Worm (Caenorhabditis elegans) whole organism, L1 larva: ENCODE results near the gene zgpa-1.

ENCODE experiments used
- C04F5.9 ChIP-seq: sonication (generic microtip); optimal IDR thresholded peaks from 2 replicates; lab custom pipeline; 2016; ENCODE audit warnings: missing genetic modification characterization, missing compliant biosample characterization
- C16A3.4 ChIP-seq: fragments of 150-350 bp; optimal IDR thresholded peaks from 2 replicates; lab custom pipeline; 2014; ENCODE audit warnings: missing biosample characterization, missing genetic modification characterization
- F16B12.6 ChIP-seq: fragments of 150-350 bp; optimal IDR thresholded peaks from 2 replicates; lab custom pipeline; 2014; ENCODE audit warnings: missing biosample characterization, missing genetic modification characterization
- Y116A8C.19 ChIP-seq: sonication (generic microtip); optimal IDR thresholded peaks from 2 replicates; lab custom pipeline; 2016; ENCODE audit warnings: missing compliant biosample characterization, missing genetic modification characterization, borderline replicate concordance
- aha-1 ChIP-seq: fragments of 150-350 bp; optimal IDR thresholded peaks from 2 replicates; lab custom pipeline; 2014; ENCODE audit warnings: missing biosample characterization, missing genetic modification characterization
- alr-1 ChIP-seq: fragments of 200-800 bp; sonication (Bioruptor generic); optimal IDR thresholded peaks from 2 replicates; lab custom pipeline; 2018; ENCODE audit warnings: borderline replicate concordance, mild to moderate bottlenecking, missing genetic modification characterization, missing compliant biosample characterization
- aly-2 ChIP-seq: fragments of 150-350 bp; optimal IDR thresholded peaks from 2 replicates; lab custom pipeline; 2014; ENCODE audit warnings: missing biosample characterization, missing genetic modification characterization
- ama-1 ChIP-seq: fragments of 150-350 bp; optimal IDR thresholded peaks from 2 replicates; lab custom pipeline; 2014
- blmp-1 ChIP-seq: fragments of 150-350 bp; optimal IDR thresholded peaks from 2 replicates; lab custom pipeline; 2014; ENCODE audit warnings: missing biosample characterization, missing genetic modification characterization
- ceh-90 ChIP-seq: sonication (generic microtip); optimal IDR thresholded peaks from 2 replicates; lab custom pipeline; 2016; ENCODE audit warnings: missing genetic modification characterization, missing compliant biosample characterization
- dpl-1 ChIP-seq, 3 experiments: fragments of 150-350 bp in 2 of 3; sonication (generic microtip) in 1 of 3; optimal IDR thresholded peaks; 2 replicates each; lab custom pipeline; 2014 to 2017; ENCODE audit warnings: missing biosample characterization in 3 of 3, missing genetic modification characterization in 3 of 3, missing genetic modification reagents in 3 of 3
- dsc-1 ChIP-seq: sonication (generic microtip); optimal IDR thresholded peaks from 2 replicates; lab custom pipeline; 2016; ENCODE audit warnings: mild to moderate bottlenecking, missing genetic modification characterization, missing compliant biosample characterization
- efl-1 ChIP-seq, 4 experiments: fragments of 150-350 bp; optimal IDR thresholded peaks in 3 of 4; peaks in 1 of 4; 1 replicate in 1 of 4; 2 replicates in 3 of 4; lab custom pipeline; 2014; ENCODE audit warnings: missing biosample characterization in 2 of 4, missing genetic modification characterization in 2 of 4, missing genetic modification reagents in 2 of 4
- elt-2 ChIP-seq: sonication (generic microtip); optimal IDR thresholded peaks from 2 replicates; lab custom pipeline; 2016; ENCODE audit warnings: missing genetic modification characterization, mild to moderate bottlenecking, inconsistent platforms, missing compliant biosample characterization, missing genetic modification reagents
- elt-3 ChIP-seq, 6 experiments: fragments of 150-350 bp in 1 of 6; sonication (generic microtip); optimal IDR thresholded peaks; 2 replicates each; lab custom pipeline; 2017 to 2018; ENCODE audit warnings: missing biosample characterization in 6 of 6, missing genetic modification characterization in 6 of 6, inconsistent platforms in 1 of 6
- fkh-10 ChIP-seq: sonication (generic microtip); optimal IDR thresholded peaks from 2 replicates; lab custom pipeline; 2017; ENCODE audit warnings: missing biosample characterization, missing genetic modification reagents, missing genetic modification characterization
- fkh-4 ChIP-seq: sonication (generic microtip); optimal IDR thresholded peaks from 2 replicates; lab custom pipeline; 2016; ENCODE audit warnings: missing compliant biosample characterization, missing genetic modification characterization, borderline replicate concordance
- fos-1 ChIP-seq: fragments of 150-350 bp; optimal IDR thresholded peaks from 2 replicates; lab custom pipeline; 2014; ENCODE audit warnings: missing biosample characterization, missing genetic modification characterization
- isw-1 ChIP-seq: fragments of 200-800 bp; sonication (Bioruptor generic); IDR thresholded peaks from 2 replicates; pipeline ENCODE4 v1.3.6; 2022; ENCODE audit warnings: missing genetic modification characterization, missing compliant biosample characterization
- lin-13 ChIP-seq: fragments of 150-350 bp; optimal IDR thresholded peaks from 2 replicates; lab custom pipeline; 2014; ENCODE audit warnings: missing biosample characterization, missing genetic modification reagents, missing genetic modification characterization
- lin-15B ChIP-seq: fragments of 150-350 bp; sonication (generic microtip); optimal IDR thresholded peaks from 3 replicates; lab custom pipeline; 2014; ENCODE audit warnings: missing biosample characterization, missing genetic modification characterization
- lin-35 ChIP-seq, 2 experiments: fragments of 150-350 bp; optimal IDR thresholded peaks; 2 replicates each; lab custom pipeline; 2014; ENCODE audit warnings: missing biosample characterization in 2 of 2, missing genetic modification characterization in 2 of 2, missing genetic modification reagents in 2 of 2
- mab-9 ChIP-seq: fragments of 200-800 bp; sonication (Bioruptor generic); IDR thresholded peaks from 2 replicates; pipeline ENCODE4 v1.3.6; 2022; ENCODE audit warnings: missing genetic modification reagents, missing genetic modification characterization, missing compliant biosample characterization
- mdl-1 ChIP-seq, 2 experiments: fragments of 150-350 bp; optimal IDR thresholded peaks; 2 replicates each; lab custom pipeline; 2014 to 2017; ENCODE audit warnings: missing biosample characterization in 2 of 2, missing genetic modification characterization in 2 of 2, inconsistent platforms in 1 of 2
- mep-1 ChIP-seq: fragments of 150-350 bp; optimal IDR thresholded peaks from 2 replicates; lab custom pipeline; 2014; ENCODE audit warnings: missing biosample characterization, missing genetic modification characterization
- nhr-11 ChIP-seq: fragments of 150-350 bp; optimal IDR thresholded peaks from 2 replicates; lab custom pipeline; 2014; ENCODE audit warnings: missing biosample characterization, missing genetic modification characterization
- nhr-12 ChIP-seq: sonication (generic microtip); optimal IDR thresholded peaks from 2 replicates; lab custom pipeline; 2017; ENCODE audit warnings: missing biosample characterization, missing genetic modification characterization
- nhr-19 ChIP-seq: fragments of 200-800 bp; sonication (Bioruptor generic); conservative IDR thresholded peaks from 2 replicates; pipeline ENCODE4 v1.3.6; 2022; ENCODE audit warnings: missing genetic modification characterization, missing compliant biosample characterization
- nhr-20 ChIP-seq: sonication (generic microtip); optimal IDR thresholded peaks from 2 replicates; lab custom pipeline; 2016; ENCODE audit warnings: mild to moderate bottlenecking, missing genetic modification characterization, missing compliant biosample characterization
- nhr-237 ChIP-seq: fragments of 150-350 bp; optimal IDR thresholded peaks from 2 replicates; lab custom pipeline; 2014; ENCODE audit warnings: missing biosample characterization, missing genetic modification characterization
- nhr-47 ChIP-seq: sonication (generic microtip); optimal IDR thresholded peaks from 2 replicates; lab custom pipeline; 2016; ENCODE audit warnings: mild to moderate bottlenecking, missing genetic modification characterization, moderate library complexity, missing compliant biosample characterization
- nhr-77 ChIP-seq: fragments of 150-350 bp; optimal IDR thresholded peaks from 2 replicates; lab custom pipeline; 2014; ENCODE audit warnings: missing biosample characterization, missing genetic modification characterization
- nhr-84 ChIP-seq: sonication (generic microtip); optimal IDR thresholded peaks from 2 replicates; lab custom pipeline; 2017; ENCODE audit warnings: missing biosample characterization, missing genetic modification characterization
- nhr-90 ChIP-seq: sonication (generic microtip); optimal IDR thresholded peaks from 2 replicates; lab custom pipeline; 2016; ENCODE audit warnings: mild to moderate bottlenecking, missing genetic modification characterization, missing compliant biosample characterization; ENCODE audit not compliant: poor library complexity
- pag-3 ChIP-seq: sonication (generic microtip); optimal IDR thresholded peaks from 2 replicates; lab custom pipeline; 2017; ENCODE audit warnings: missing genetic modification characterization, mild to moderate bottlenecking, missing compliant biosample characterization, antibody characterized with exemption, borderline replicate concordance; ENCODE audit not compliant: insufficient read depth
- pax-3 ChIP-seq: fragments of 200-800 bp; sonication (Bioruptor generic); optimal IDR thresholded peaks from 2 replicates; lab custom pipeline; 2018; ENCODE audit warnings: mild to moderate bottlenecking, missing genetic modification characterization, moderate library complexity, missing compliant biosample characterization
- rnt-1 ChIP-seq: sonication (generic microtip); optimal IDR thresholded peaks from 2 replicates; lab custom pipeline; 2016; ENCODE audit warnings: mild to moderate bottlenecking, missing genetic modification characterization, moderate library complexity, missing compliant biosample characterization
- skn-1 ChIP-seq: fragments of 150-350 bp; optimal IDR thresholded peaks from 2 replicates; lab custom pipeline; 2014; ENCODE audit warnings: missing biosample characterization, missing genetic modification characterization
- snpc-4 ChIP-seq: fragments of 150-350 bp; optimal IDR thresholded peaks from 2 replicates; lab custom pipeline; 2014; ENCODE audit warnings: missing biosample characterization, missing genetic modification characterization
- snu-23 ChIP-seq: sonication (generic microtip); optimal IDR thresholded peaks from 2 replicates; lab custom pipeline; 2016; ENCODE audit warnings: missing genetic modification characterization, missing compliant biosample characterization
- sox-4 ChIP-seq: sonication (generic microtip); optimal IDR thresholded peaks from 2 replicates; lab custom pipeline; 2016; ENCODE audit warnings: missing genetic modification characterization, missing compliant biosample characterization
- sup-37 ChIP-seq: fragments of 200-800 bp; sonication (Bioruptor generic); optimal IDR thresholded peaks from 2 replicates; lab custom pipeline; 2018; ENCODE audit warnings: mild to moderate bottlenecking, missing genetic modification characterization, missing compliant biosample characterization
- swsn-7 ChIP-seq: sonication (generic microtip); optimal IDR thresholded peaks from 2 replicates; lab custom pipeline; 2016; ENCODE audit warnings: missing genetic modification characterization, missing compliant biosample characterization
- tbx-2 ChIP-seq: sonication (generic microtip); optimal IDR thresholded peaks from 2 replicates; lab custom pipeline; 2016; ENCODE audit warnings: missing genetic modification characterization, missing compliant biosample characterization
- tlp-1 ChIP-seq: fragments of 150-350 bp; optimal IDR thresholded peaks from 2 replicates; lab custom pipeline; 2014; ENCODE audit warnings: missing biosample characterization, missing genetic modification characterization
- unc-62 ChIP-seq: fragments of 150-350 bp; optimal IDR thresholded peaks from 2 replicates; lab custom pipeline; 2014; ENCODE audit warnings: missing biosample characterization, missing genetic modification reagents, missing genetic modification characterization
- unc-86 ChIP-seq: sonication (generic microtip); optimal IDR thresholded peaks from 2 replicates; lab custom pipeline; 2016; ENCODE audit warnings: missing genetic modification characterization, missing compliant biosample characterization
- vab-15 ChIP-seq: sonication (generic microtip); optimal IDR thresholded peaks from 2 replicates; lab custom pipeline; 2017; ENCODE audit warnings: missing genotype, mild to moderate bottlenecking, missing genetic modification characterization, missing compliant biosample characterization
- xbp-1 ChIP-seq: sonication (generic microtip); optimal IDR thresholded peaks from 2 replicates; lab custom pipeline; 2016; ENCODE audit warnings: missing genetic modification characterization, missing compliant biosample characterization
- zag-1 ChIP-seq: fragments of 150-350 bp; optimal IDR thresholded peaks from 2 replicates; lab custom pipeline; 2014; ENCODE audit warnings: missing biosample characterization, missing genetic modification characterization
- zip-4 ChIP-seq: fragments of 200-800 bp; sonication (Bioruptor generic); optimal IDR thresholded peaks from 2 replicates; lab custom pipeline; 2018; ENCODE audit warnings: mild to moderate bottlenecking, missing genetic modification characterization, moderate library complexity, missing compliant biosample characterization
- ztf-11 ChIP-seq, 2 experiments: sonication (generic microtip); optimal IDR thresholded peaks; 2 replicates each; lab custom pipeline; 2016 to 2017; ENCODE audit warnings: missing genetic modification characterization in 2 of 2, missing biosample characterization in 1 of 2, missing compliant biosample characterization in 1 of 2
- ztf-4 ChIP-seq: fragments of 150-350 bp; optimal IDR thresholded peaks from 2 replicates; lab custom pipeline; 2014; ENCODE audit warnings: missing biosample characterization, missing genetic modification characterization

Gene zgpa-1

DNA sequence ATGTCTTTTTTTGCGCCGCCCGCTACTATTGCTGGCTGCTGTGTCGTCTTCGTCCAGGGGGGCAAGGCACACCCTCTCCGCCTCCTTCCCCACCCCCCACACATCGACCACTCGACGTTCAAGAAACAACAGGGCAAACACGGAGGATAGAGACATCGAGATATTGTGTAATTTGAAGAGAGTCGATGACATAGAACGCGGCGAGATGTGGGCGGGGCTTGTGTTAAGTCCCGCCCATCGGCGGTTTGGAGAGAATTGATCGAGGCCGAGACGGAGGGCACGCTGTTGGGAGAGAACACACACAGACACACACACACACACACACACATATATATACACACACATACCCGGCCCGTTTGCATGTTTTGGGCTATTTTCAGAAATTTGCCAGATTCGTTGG is 33.0 kb upstream of the zgpa-1 start:
- TF ChIP-seq swsn-7 (tag; lab: Kevin White, UChicago) (peak; percentile 79), nhr-77 (tag; lab: Kevin White, UChicago) (peak; percentile 21), nhr-47 (peak; percentile 82), fkh-4 (tag; lab: Kevin White, UChicago) (no peak), xbp-1 (peak; percentile 63), nhr-12 (tag; lab: Kevin White, UChicago) (no peak), fos-1 (peak; percentile 41), zag-1 (tag; lab: Kevin White, UChicago) (no peak), tbx-2 (tag; lab: Kevin White, UChicago) (peak; percentile 76), sox-4 (tag; lab: Kevin White, UChicago) (no peak), lin-35 (GFP tag; optimal IDR thresholded peaks at IDR 0.05; lab: Kevin White, UChicago) (peak; percentile 69 to 74), unc-62 (GFP tag; lab: Kevin White, UChicago) (no peak), dsc-1 (peak; percentile 54), efl-1 (optimal IDR thresholded peaks at IDR 0.05; lab: Kevin White, UChicago) (peak; percentile 62 to 67), efl-1 (GFP tag; optimal IDR thresholded peaks at IDR 0.05 in 1 of 2; lab: Kevin White, UChicago) (peak; percentile 38 to 93), ztf-4 (tag; lab: Kevin White, UChicago) (peak; percentile 61), nhr-20 (tag; lab: Kevin White, UChicago) (peak; percentile 78), blmp-1 (tag; lab: Kevin White, UChicago) (peak; percentile 6), vab-15 (tag; lab: Kevin White, UChicago) (no peak), alr-1 (tag; lab: Kevin White, UChicago) (no peak), isw-1 (GFP tag; lab: Robert Waterston, UW) (peak; percentile 43), rnt-1 (peak; percentile 67), ceh-90 (tag; lab: Kevin White, UChicago) (no peak), pag-3 (tag; lab: Kevin White, UChicago) (no peak), ztf-11 (tag; optimal IDR thresholded peaks at IDR 0.05; lab: Kevin White, UChicago) (peak in 1 of 2 experiments; percentile 70), Y116A8C.19 (tag; lab: Kevin White, UChicago) (no peak), mep-1 (tag; lab: Kevin White, UChicago) (peak; percentile 65), F16B12.6 (tag; lab: Kevin White, UChicago) (peak; percentile 39), nhr-90 (peak; percentile 67), pax-3 (tag; lab: Kevin White, UChicago) (peak; percentile 46), mdl-1 (tag; optimal IDR thresholded peaks at IDR 0.05; lab: Kevin White, UChicago) (peak in 1 of 2 experiments; percentile 81), tlp-1 (tag; lab: Kevin White, UChicago) (no peak), lin-13 (peak; percentile 32), mab-9 (GFP tag; lab: Robert Waterston, UW) (peak; percentile 56), unc-86 (tag; lab: Kevin White, UChicago) (peak; percentile 81), dpl-1 (GFP tag; optimal IDR thresholded peaks at IDR 0.05; lab: Kevin White, UChicago) (peak; percentile 39 to 54 (median 52)), sup-37 (no peak), elt-3 (tag; optimal IDR thresholded peaks at IDR 0.05; lab: Kevin White, UChicago) (peak in 3 of 6 experiments; percentile 22 to 31 (median 31)), snpc-4 (tag; lab: Kevin White, UChicago) (peak; percentile 43), lin-15B (tag; lab: Kevin White, UChicago) (peak; percentile 15), aly-2 (tag; lab: Kevin White, UChicago) (no peak), skn-1 (peak; percentile 76), snu-23 (peak; percentile 86), ama-1 (lab: Kevin White, UChicago) (no peak), C16A3.4 (tag; lab: Kevin White, UChicago) (no peak), aha-1 (tag; lab: Kevin White, UChicago) (no peak), nhr-84 (no peak), nhr-11 (tag; lab: Kevin White, UChicago) (no peak), C04F5.9 (tag; lab: Kevin White, UChicago) (peak; percentile 1), nhr-19 (GFP tag; lab: Robert Waterston, UW) (peak; percentile 73), fkh-10 (GFP tag; lab: Kevin White, UChicago) (peak; percentile 41), zip-4 (GFP tag; lab: Kevin White, UChicago) (no peak), nhr-237 (tag; lab: Kevin White, UChicago) (no peak), elt-2 (tag; lab: Kevin White, UChicago) (peak; percentile 30)
